Worm (Caenorhabditis elegans) whole organism, midembryonic: Measurements from ENCODE around the gene oac-32.

Experiments used
- cog-1 ChIP-seq: sonication (generic microtip); optimal IDR thresholded peaks from 2 replicates; lab custom pipeline; 2016; ENCODE audit warnings: missing genetic modification characterization, missing compliant biosample characterization
- flt-1 ChIP-seq: fragments of 200-800 bp; sonication (Bioruptor generic); IDR thresholded peaks from 2 replicates; pipeline ENCODE4 v1.3.6; 2022; ENCODE audit warnings: missing genetic modification characterization, missing compliant biosample characterization
- klf-2 ChIP-seq: fragments of 200-800 bp; sonication (Bioruptor generic); conservative IDR thresholded peaks from 2 replicates; pipeline ENCODE4 v1.3.6; 2022; ENCODE audit warnings: missing genetic modification reagents, missing genetic modification characterization, missing compliant biosample characterization
- ztf-29 ChIP-seq: fragments of 200-800 bp; sonication (Bioruptor generic); IDR thresholded peaks from 2 replicates; pipeline ENCODE4 v1.3.6; 2022; ENCODE audit warnings: missing genetic modification reagents, missing genetic modification characterization, missing compliant biosample characterization

DNA sequence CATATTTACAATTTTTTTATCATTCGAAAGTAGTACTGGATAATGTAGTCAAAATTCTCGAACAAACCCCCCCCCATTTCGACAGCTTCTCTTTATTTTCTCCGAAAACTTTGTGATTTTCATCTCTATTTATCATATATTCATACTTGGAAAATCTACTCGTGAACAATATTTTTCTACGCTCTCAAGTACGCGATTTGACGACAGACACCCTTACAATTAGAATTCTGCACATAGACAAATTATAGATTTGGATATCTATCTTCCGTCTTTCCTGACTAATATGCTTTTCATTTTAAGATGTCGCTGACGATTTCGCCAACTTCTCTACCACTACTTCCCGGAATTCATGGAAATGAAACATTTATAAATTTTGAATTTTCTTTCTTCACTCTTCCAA is 39.6 kb downstream of the oac-32 start, which contains the start of gene sru-28:
- TF ChIP-seq klf-2 (GFP tag; lab: Robert Waterston, UW) (no peak), cog-1 (tag; lab: Kevin White, UChicago) (no peak), flt-1 (GFP tag; lab: Robert Waterston, UW) (no peak), ztf-29 (GFP tag; lab: Robert Waterston, UW) (no peak)
